Worm (Caenorhabditis elegans) whole organism, early embryonic: ENCODE data around the gene Y14H12B.2.

Source experiments
- B0310.2 ChIP-seq: sonication (generic microtip); optimal IDR thresholded peaks from 2 replicates; lab custom pipeline; 2016; ENCODE audit warnings: mild to moderate bottlenecking, missing genetic modification characterization, missing compliant biosample characterization
- F13C5.2 ChIP-seq: sonication (generic microtip); optimal IDR thresholded peaks from 2 replicates; lab custom pipeline; 2017; ENCODE audit warnings: mild to moderate bottlenecking, missing genetic modification characterization, inconsistent platforms, missing compliant biosample characterization
- aly-1 ChIP-seq: sonication (generic microtip); optimal IDR thresholded peaks from 2 replicates; lab custom pipeline; 2016; ENCODE audit warnings: missing genetic modification characterization, missing compliant biosample characterization
- ama-1 ChIP-seq: fragments of 150-350 bp; optimal IDR thresholded peaks from 2 replicates; lab custom pipeline; 2014
- ceh-13 ChIP-seq: fragments of 200-800 bp; sonication (Bioruptor generic); optimal IDR thresholded peaks from 2 replicates; lab custom pipeline; 2018; ENCODE audit warnings: mild to moderate bottlenecking, missing genetic modification characterization, missing compliant biosample characterization
- ceh-36 ChIP-seq: sonication (generic microtip); optimal IDR thresholded peaks from 2 replicates; lab custom pipeline; 2016; ENCODE audit warnings: missing genetic modification characterization, inconsistent platforms, missing compliant biosample characterization
- ets-7 ChIP-seq: sonication (generic microtip); optimal IDR thresholded peaks from 2 replicates; lab custom pipeline; 2016; ENCODE audit warnings: missing genotype, missing genetic modification characterization, missing compliant biosample characterization
- flt-1 ChIP-seq: fragments of 200-800 bp; sonication (Bioruptor generic); IDR thresholded peaks from 2 replicates; pipeline ENCODE4 v1.3.6; 2022; ENCODE audit warnings: missing genetic modification characterization, missing compliant biosample characterization
- hmbx-1 ChIP-seq: sonication (generic microtip); optimal IDR thresholded peaks from 2 replicates; lab custom pipeline; 2016; ENCODE audit warnings: mild to moderate bottlenecking, missing genetic modification characterization, missing compliant biosample characterization
- hmg-4 ChIP-seq: fragments of 200-800 bp; sonication (Bioruptor generic); optimal IDR thresholded peaks from 2 replicates; lab custom pipeline; 2018; ENCODE audit warnings: mild to moderate bottlenecking, missing genetic modification characterization, missing compliant biosample characterization
- hnd-1 ChIP-seq: sonication (generic microtip); optimal IDR thresholded peaks from 2 replicates; lab custom pipeline; 2016; ENCODE audit warnings: missing genetic modification characterization, missing compliant biosample characterization
- pes-1 ChIP-seq: fragments of 200-800 bp; sonication (Bioruptor generic); IDR thresholded peaks from 2 replicates; pipeline ENCODE4 v1.3.6; 2022; ENCODE audit warnings: missing genetic modification reagents, missing genetic modification characterization, missing compliant biosample characterization
- scrt-1 ChIP-seq: fragments of 200-800 bp; sonication (Bioruptor generic); IDR thresholded peaks from 2 replicates; pipeline ENCODE4 v1.3.6; 2022; ENCODE audit warnings: missing genetic modification characterization, missing compliant biosample characterization
- sea-1 ChIP-seq: fragments of 200-800 bp; sonication (Bioruptor generic); conservative IDR thresholded peaks from 2 replicates; pipeline ENCODE4 v1.3.6; 2022; ENCODE audit warnings: missing genetic modification characterization, missing compliant biosample characterization
- tbx-11 ChIP-seq: fragments of 200-800 bp; sonication (Bioruptor generic); IDR thresholded peaks from 2 replicates; pipeline ENCODE4 v1.3.6; 2022; ENCODE audit warnings: missing genetic modification characterization, missing compliant biosample characterization
- tbx-37 ChIP-seq: fragments of 200-800 bp; sonication (Bioruptor generic); conservative IDR thresholded peaks from 2 replicates; pipeline ENCODE4 v1.3.6; 2022; ENCODE audit warnings: missing genetic modification reagents, missing genetic modification characterization, missing compliant biosample characterization
- tra-4 ChIP-seq: sonication (generic microtip); optimal IDR thresholded peaks from 2 replicates; lab custom pipeline; 2017; ENCODE audit warnings: missing genetic modification characterization, missing compliant biosample characterization

The Y14H12B.2 gene

ce11 chrII:3968808-3969207 is 35.3 kb upstream of the Y14H12B.2 start:
- TF ChIP-seq F13C5.2 (tag; lab: Kevin White, UChicago) (no peak), tbx-37 (GFP tag; lab: Robert Waterston, UW) (0 out of 2 replicates have a peak, but pooled peaks have one; percentile 12), tra-4 (tag; lab: Kevin White, UChicago) (no peak), hnd-1 (tag; lab: Kevin White, UChicago) (no peak), sea-1 (GFP tag; lab: Robert Waterston, UW) (no peak), aly-1 (peak; percentile 41), B0310.2 (no peak), ets-7 (tag; lab: Kevin White, UChicago) (no peak), ama-1 (lab: Kevin White, UChicago) (no peak), ceh-13 (GFP tag; lab: Kevin White, UChicago) (no peak), hmbx-1 (no peak), pes-1 (no peak; the same call in 1 of the 2 replicates), tbx-11 (GFP tag; lab: Robert Waterston, UW) (no peak)

- TF ChIP-seq pes-1 = peak; percentile 39; the same call in 1 of the 2 replicates
- no peak for TF ChIP-seq hnd-1 (tag; lab: Kevin White, UChicago)
These were observed 34.5 kb upstream of the Y14H12B.2 start for ce11 chrII:3968070-3968469.

- TF ChIP-seq hmg-4 (GFP tag; lab: Kevin White, UChicago) = no peak
- TF ChIP-seq pes-1 = no peak
- TF ChIP-seq tbx-11 (GFP tag; lab: Robert Waterston, UW) = no peak
- no peak for TF ChIP-seq F13C5.2 (tag; lab: Kevin White, UChicago)
- TF ChIP-seq tbx-37 (GFP tag; lab: Robert Waterston, UW) = no peak
- no peak for TF ChIP-seq B0310.2
- no peak for TF ChIP-seq aly-1
- no peak for TF ChIP-seq ceh-36 (tag; lab: Kevin White, UChicago)
- no peak for TF ChIP-seq ama-1 (lab: Kevin White, UChicago)
- no peak for TF ChIP-seq sea-1 (GFP tag; lab: Robert Waterston, UW)
- TF ChIP-seq ets-7 (tag; lab: Kevin White, UChicago) = no peak
- no peak for TF ChIP-seq hmbx-1
- TF ChIP-seq hnd-1 (tag; lab: Kevin White, UChicago) = no peak
- TF ChIP-seq ceh-13 (GFP tag; lab: Kevin White, UChicago) = no peak
These were observed 33.5 kb upstream of the Y14H12B.2 start for ce11 chrII:3967061-3967460.

ce11 chrII:3965665-3966416 is 32.3 kb upstream of the Y14H12B.2 start:
- no peak for TF ChIP-seq tra-4 (tag; lab: Kevin White, UChicago)
- TF ChIP-seq scrt-1 (GFP tag; lab: Robert Waterston, UW) = no peak
- no peak for TF ChIP-seq aly-1
- TF ChIP-seq hmg-4 (GFP tag; lab: Kevin White, UChicago) = no peak
- no peak for TF ChIP-seq ceh-36 (tag; lab: Kevin White, UChicago)
- TF ChIP-seq tbx-37 (GFP tag; lab: Robert Waterston, UW) = no peak
- TF ChIP-seq ets-7 (tag; lab: Kevin White, UChicago) = no peak

- TF ChIP-seq hmbx-1 (no peak), flt-1 (GFP tag; lab: Robert Waterston, UW) (no peak), B0310.2 (no peak), ets-7 (tag; lab: Kevin White, UChicago) (no peak), ama-1 (lab: Kevin White, UChicago) (no peak), scrt-1 (GFP tag; lab: Robert Waterston, UW) (no peak), ceh-36 (tag; lab: Kevin White, UChicago) (no peak), hmg-4 (GFP tag; lab: Kevin White, UChicago) (no peak), tbx-37 (GFP tag; lab: Robert Waterston, UW) (no peak), tra-4 (tag; lab: Kevin White, UChicago) (no peak)
These were observed 30.9 kb upstream of the Y14H12B.2 start for ce11 chrII:3964302-3964885.

- TF ChIP-seq sea-1 (GFP tag; lab: Robert Waterston, UW) (no peak), B0310.2 (no peak), scrt-1 (GFP tag; lab: Robert Waterston, UW) (no peak), aly-1 (no peak), ceh-36 (tag; lab: Kevin White, UChicago) (no peak), flt-1 (GFP tag; lab: Robert Waterston, UW) (no peak), tra-4 (tag; lab: Kevin White, UChicago) (no peak), tbx-11 (GFP tag; lab: Robert Waterston, UW) (no peak), tbx-37 (GFP tag; lab: Robert Waterston, UW) (no peak), hmbx-1 (no peak), ets-7 (tag; lab: Kevin White, UChicago) (no peak)
These were observed 27.7 kb upstream of the Y14H12B.2 start for ce11 chrII:3961256-3961655.

ce11 chrII:3960276-3960675 is 26.7 kb upstream of the Y14H12B.2 start:
- TF ChIP-seq hmg-4 (GFP tag; lab: Kevin White, UChicago) (no peak), ets-7 (tag; lab: Kevin White, UChicago) (no peak), sea-1 (GFP tag; lab: Robert Waterston, UW) (no peak), scrt-1 (GFP tag; lab: Robert Waterston, UW) (no peak), ceh-36 (tag; lab: Kevin White, UChicago) (no peak), tra-4 (tag; lab: Kevin White, UChicago) (no peak), tbx-37 (GFP tag; lab: Robert Waterston, UW) (no peak), B0310.2 (no peak), ama-1 (lab: Kevin White, UChicago) (no peak)
